Fruit fly (Drosophila melanogaster) whole organism, embryonic: ENCODE data around the gene CG31233.

Experiments
- CG10209 ChIP-seq: fragments of 200-800 bp; sonication (Bioruptor generic); optimal IDR thresholded peaks from 3 replicates; lab custom pipeline; 2017; ENCODE audit warnings: missing biosample characterization, mild to moderate bottlenecking, missing genetic modification characterization, missing genetic modification reagents
- CG11456 ChIP-seq: fragments of 200-800 bp; sonication (Bioruptor generic); IDR thresholded peaks from 3 replicates; pipeline ENCODE4 v1.3.6; 2022; ENCODE audit warnings: missing biosample characterization, missing genetic modification characterization
- CG12391 ChIP-seq: fragments of 200-800 bp; sonication (Bioruptor generic); optimal IDR thresholded peaks from 3 replicates; lab custom pipeline; 2018; ENCODE audit warnings: missing biosample characterization, mild to moderate bottlenecking, missing genetic modification characterization, moderate library complexity
- CG13775 ChIP-seq: fragments of 200-800 bp; sonication (Bioruptor generic); optimal IDR thresholded peaks from 3 replicates; lab custom pipeline; 2017; ENCODE audit warnings: missing biosample characterization, mild to moderate bottlenecking, missing genetic modification characterization
- CG1603 ChIP-seq: fragments of 200-800 bp; sonication (Bioruptor generic); optimal IDR thresholded peaks from 2 replicates; lab custom pipeline; 2019; ENCODE audit warnings: missing biosample characterization, mild to moderate bottlenecking, missing genetic modification characterization, moderate library complexity
- CG2889 ChIP-seq: fragments of 200-800 bp; sonication (Bioruptor generic); IDR thresholded peaks from 3 replicates; pipeline ENCODE4 v1.3.6; 2022; ENCODE audit warnings: missing biosample characterization, missing genetic modification characterization
- CG34224 ChIP-seq: fragments of 200-800 bp; sonication (Bioruptor generic); IDR thresholded peaks from 3 replicates; pipeline ENCODE4 v1.3.6; 2022; ENCODE audit warnings: missing biosample characterization, missing genetic modification characterization; ENCODE audit not compliant: partially characterized antibody
- CG3838 ChIP-seq: fragments of 200-800 bp; sonication (Bioruptor generic); optimal IDR thresholded peaks from 3 replicates; lab custom pipeline; 2016; ENCODE audit warnings: missing biosample characterization, missing genetic modification characterization
- CG4424 ChIP-seq: fragments of 200-800 bp; sonication (Bioruptor generic); optimal IDR thresholded peaks from 3 replicates; lab custom pipeline; 2016; ENCODE audit warnings: missing biosample characterization, missing genetic modification characterization
- CG4617 ChIP-seq: fragments of 200-800 bp; sonication (Bioruptor generic); optimal IDR thresholded peaks from 3 replicates; lab custom pipeline; 2016; ENCODE audit warnings: missing biosample characterization, missing genetic modification characterization, borderline replicate concordance
- CG4730 ChIP-seq: fragments of 200-800 bp; sonication (Bioruptor generic); IDR thresholded peaks from 2 replicates; pipeline ENCODE4 v1.3.6; 2022; ENCODE audit warnings: missing biosample characterization, missing genetic modification characterization
- CG6654 ChIP-seq: fragments of 200-800 bp; sonication (Bioruptor generic); optimal IDR thresholded peaks from 2 replicates; lab custom pipeline; 2017; ENCODE audit warnings: missing biosample characterization, mild to moderate bottlenecking, missing genetic modification characterization
- CG7372 ChIP-seq: fragments of 200-800 bp; sonication (Bioruptor generic); IDR thresholded peaks from 2 replicates; pipeline ENCODE4 v1.3.6; 2022; ENCODE audit warnings: missing biosample characterization, missing genetic modification characterization
- CG7786 ChIP-seq: fragments of 200-800 bp; sonication (Bioruptor generic); optimal IDR thresholded peaks from 2 replicates; lab custom pipeline; 2016; ENCODE audit warnings: missing biosample characterization, missing genetic modification characterization
- CG7987 ChIP-seq: fragments of 200-800 bp; sonication (Bioruptor generic); optimal IDR thresholded peaks from 2 replicates; lab custom pipeline; 2018; ENCODE audit warnings: missing biosample characterization, mild to moderate bottlenecking, missing genetic modification characterization, moderate library complexity
- CG8388 ChIP-seq: fragments of 200-800 bp; sonication (Bioruptor generic); optimal IDR thresholded peaks from 2 replicates; lab custom pipeline; 2019; ENCODE audit warnings: missing biosample characterization, mild to moderate bottlenecking, missing genetic modification characterization, moderate library complexity
- CG8944 ChIP-seq: fragments of 200-800 bp; sonication (Bioruptor generic); optimal IDR thresholded peaks from 3 replicates; lab custom pipeline; 2016; ENCODE audit warnings: missing biosample characterization, missing genetic modification characterization
- CoRest ChIP-seq: fragments of 200-800 bp; sonication (Bioruptor generic); optimal IDR thresholded peaks from 3 replicates; lab custom pipeline; 2018; ENCODE audit warnings: missing biosample characterization, mild to moderate bottlenecking, missing genetic modification characterization, moderate library complexity
- Doc3 ChIP-seq: fragments of 200-800 bp; sonication (Bioruptor generic); IDR thresholded peaks from 3 replicates; pipeline ENCODE4 v1.3.6; 2022; ENCODE audit warnings: missing biosample characterization, missing genetic modification characterization; ENCODE audit not compliant: partially characterized antibody
- E2f1 ChIP-seq: fragments of 200-800 bp; sonication (Bioruptor generic); IDR thresholded peaks from 2 replicates; pipeline ENCODE4 v1.3.6; 2022; ENCODE audit warnings: missing biosample characterization, missing genetic modification characterization
- Ets97D ChIP-seq: fragments of 200-800 bp; sonication (Bioruptor generic); optimal IDR thresholded peaks from 3 replicates; lab custom pipeline; 2016; ENCODE audit warnings: missing biosample characterization, missing genetic modification characterization
- H15 ChIP-seq: fragments of 200-800 bp; sonication (Bioruptor generic); IDR thresholded peaks from 3 replicates; pipeline ENCODE4 v1.3.6; 2022; ENCODE audit warnings: missing biosample characterization, missing genetic modification characterization
- HLH3B ChIP-seq: fragments of 200-800 bp; sonication (Bioruptor generic); IDR thresholded peaks from 2 replicates; pipeline ENCODE4 v1.3.6; 2022; ENCODE audit warnings: missing biosample characterization, missing genetic modification characterization
- HLH4C ChIP-seq: fragments of 200-800 bp; sonication (Bioruptor generic); IDR thresholded peaks from 3 replicates; pipeline ENCODE4 v1.3.6; 2022; ENCODE audit warnings: missing biosample characterization, missing genetic modification characterization; ENCODE audit not compliant: partially characterized antibody
- Hr3 ChIP-seq: fragments of 200-800 bp; sonication (Bioruptor generic); optimal IDR thresholded peaks from 3 replicates; lab custom pipeline; 2016; ENCODE audit warnings: missing biosample characterization, missing genetic modification characterization
- Hr78 ChIP-seq, 2 experiments: fragments of 200-800 bp in 1 of 2; fragments of >200 bp in 1 of 2; sonication (Bioruptor generic) in 1 of 2; optimal IDR thresholded peaks; 2 replicates each; lab custom pipeline; 2017 to 2019; ENCODE audit warnings: missing biosample characterization in 2 of 2, missing genetic modification characterization in 2 of 2, mild to moderate bottlenecking in 1 of 2, moderate library complexity in 1 of 2
- Meics ChIP-seq: fragments of 200-800 bp; sonication (Bioruptor generic); optimal IDR thresholded peaks from 2 replicates; lab custom pipeline; 2017; ENCODE audit warnings: missing biosample characterization, mild to moderate bottlenecking, missing genetic modification characterization
- NFAT ChIP-seq: fragments of 200-800 bp; sonication (Bioruptor generic); IDR thresholded peaks from 2 replicates; pipeline ENCODE4 v1.3.6; 2022; ENCODE audit warnings: missing biosample characterization, missing genetic modification characterization
- Scr ChIP-seq: fragments of 200-800 bp; sonication (Bioruptor generic); IDR thresholded peaks from 2 replicates; pipeline ENCODE4 v1.3.6; 2022; ENCODE audit warnings: missing biosample characterization, missing genetic modification characterization; ENCODE audit not compliant: partially characterized antibody
- Sin3A ChIP-seq: fragments of >200 bp; optimal IDR thresholded peaks from 2 replicates; lab custom pipeline; 2018
- Trl ChIP-seq, 3 experiments: fragments of >200 bp in 2 of 3; fragments of 200-800 bp in 1 of 3; sonication (Bioruptor generic) in 1 of 3; optimal IDR thresholded peaks; 2 replicates in 1 of 3; 3 replicates in 2 of 3; lab custom pipeline; 2016 to 2017; ENCODE audit warnings: missing biosample characterization in 1 of 3, missing genetic modification characterization in 1 of 3
- Vsx1 ChIP-seq: fragments of 200-800 bp; sonication (Bioruptor generic); optimal IDR thresholded peaks from 2 replicates; lab custom pipeline; 2017; ENCODE audit warnings: missing biosample characterization, mild to moderate bottlenecking, missing genetic modification characterization, missing genetic modification reagents
- abd-A ChIP-seq: fragments of 200-800 bp; sonication (Bioruptor generic); optimal IDR thresholded peaks from 3 replicates; lab custom pipeline; 2019; ENCODE audit warnings: missing biosample characterization, mild to moderate bottlenecking, missing genetic modification characterization, moderate library complexity
- az2 ChIP-seq: fragments of 200-800 bp; sonication (Bioruptor generic); optimal IDR thresholded peaks from 3 replicates; lab custom pipeline; 2016; ENCODE audit warnings: missing biosample characterization, missing genetic modification characterization
- caup ChIP-seq: fragments of 200-800 bp; sonication (Bioruptor generic); optimal IDR thresholded peaks from 3 replicates; lab custom pipeline; 2017; ENCODE audit warnings: missing biosample characterization, mild to moderate bottlenecking, missing genetic modification characterization, moderate library complexity; ENCODE audit not compliant: severe bottlenecking
- disco-r ChIP-seq: fragments of 200-800 bp; sonication (Bioruptor generic); optimal IDR thresholded peaks from 2 replicates; lab custom pipeline; 2016; ENCODE audit warnings: missing biosample characterization, missing genetic modification characterization
- esg ChIP-seq: fragments of 200-800 bp; sonication (Bioruptor generic); conservative IDR thresholded peaks from 2 replicates; pipeline ENCODE4 v1.3.6; 2022; ENCODE audit warnings: missing biosample characterization, missing genetic modification characterization
- fd96Cb ChIP-seq: fragments of 200-800 bp; sonication (Bioruptor generic); optimal IDR thresholded peaks from 2 replicates; lab custom pipeline; 2018; ENCODE audit warnings: missing biosample characterization, mild to moderate bottlenecking, missing genetic modification characterization, moderate library complexity
- gsb ChIP-seq: fragments of 200-800 bp; sonication (Bioruptor generic); IDR thresholded peaks from 2 replicates; pipeline ENCODE4 v1.3.6; 2022; ENCODE audit warnings: missing biosample characterization, missing genetic modification characterization
- ind ChIP-seq: fragments of 200-800 bp; sonication (Bioruptor generic); optimal IDR thresholded peaks from 3 replicates; lab custom pipeline; 2016; ENCODE audit warnings: missing biosample characterization, missing genetic modification characterization
- klu ChIP-seq: fragments of 200-800 bp; sonication (Bioruptor generic); IDR thresholded peaks from 2 replicates; pipeline ENCODE4 v1.3.6; 2022; ENCODE audit warnings: missing biosample characterization, missing genetic modification characterization
- mld ChIP-seq: fragments of 200-800 bp; sonication (Bioruptor generic); IDR thresholded peaks from 3 replicates; pipeline ENCODE4 v1.3.6; 2022; ENCODE audit warnings: missing biosample characterization, missing genetic modification characterization; ENCODE audit not compliant: partially characterized antibody
- prd ChIP-seq, 3 experiments: fragments of >200 bp in 2 of 3; fragments of 200-800 bp in 1 of 3; sonication (Bioruptor generic) in 1 of 3; optimal IDR thresholded peaks in 2 of 3; IDR thresholded peaks in 1 of 3; 2 replicates in 2 of 3; 3 replicates in 1 of 3; pipeline versions ENCODE4 v1.3.6 to Lab custom; 2017 to 2022; ENCODE audit warnings: missing biosample characterization in 1 of 3, missing genetic modification characterization in 1 of 3
- ranshi ChIP-seq: fragments of 200-800 bp; sonication (Bioruptor generic); IDR thresholded peaks from 2 replicates; pipeline ENCODE4 v1.3.6; 2022; ENCODE audit warnings: missing biosample characterization, missing genetic modification characterization
- rib ChIP-seq: fragments of 200-800 bp; sonication (Bioruptor generic); IDR thresholded peaks from 2 replicates; pipeline ENCODE4 v1.3.6; 2022; ENCODE audit warnings: missing biosample characterization, missing genetic modification characterization
- shn ChIP-seq: fragments of 200-800 bp; sonication (Bioruptor generic); optimal IDR thresholded peaks from 3 replicates; lab custom pipeline; 2016; ENCODE audit warnings: missing biosample characterization, missing genetic modification characterization
- tll ChIP-seq, 2 experiments: fragments of 200-800 bp in 1 of 2; fragments of >200 bp in 1 of 2; sonication (Bioruptor generic) in 1 of 2; optimal IDR thresholded peaks; 2 replicates each; lab custom pipeline; 2017 to 2019; ENCODE audit warnings: missing biosample characterization in 2 of 2, missing genetic modification characterization in 2 of 2, mild to moderate bottlenecking in 1 of 2, moderate library complexity in 1 of 2
- tna ChIP-seq: fragments of 200-800 bp; sonication (Bioruptor generic); IDR thresholded peaks from 2 replicates; pipeline ENCODE4 v1.3.6; 2022; ENCODE audit warnings: missing biosample characterization, missing genetic modification characterization; ENCODE audit not compliant: partially characterized antibody
- usp ChIP-seq: fragments of >200 bp; optimal IDR thresholded peaks from 2 replicates; lab custom pipeline; 2017; ENCODE audit warnings: missing biosample characterization, missing genetic modification characterization

The CG31233 gene

DNA sequence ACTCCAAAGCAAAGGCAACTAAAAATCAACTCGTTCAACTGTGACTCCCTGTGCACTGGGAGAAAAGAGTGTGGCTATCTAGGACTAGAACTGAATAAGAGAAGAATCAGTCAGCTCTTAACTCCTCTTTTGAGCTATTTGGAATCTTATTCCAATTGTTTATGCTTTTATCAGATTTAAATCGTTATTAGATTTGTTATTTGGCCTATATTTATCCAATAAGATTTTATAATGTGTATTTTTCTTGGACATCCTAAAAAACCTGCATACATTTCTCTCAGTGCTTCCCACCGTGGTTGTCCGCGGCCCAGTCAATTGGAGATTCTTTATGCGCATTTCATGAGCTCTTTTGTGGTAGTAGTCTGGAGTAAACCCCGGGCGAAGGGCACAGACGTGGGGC, 31.8 kb downstream of the CG31233 start (continued):
- TF ChIP-seq Trl (optimal IDR thresholded peaks at IDR 0.05; lab: Kevin White, UChicago) (no peak), Trl (GFP tag; optimal IDR thresholded peaks at IDR 0.05; lab: Kevin White, UChicago) (peak; percentile 68), CG1603 (tag; lab: Kevin White, UChicago) (peak; percentile 22), CG13775 (GFP tag; lab: Kevin White, UChicago) (peak; percentile 56), CG4730 (GFP tag; lab: Robert Waterston, UW) (peak; percentile 27; the same call in 1 of the 2 replicates), gsb (GFP tag; lab: Robert Waterston, UW) (peak; percentile 61), H15 (GFP tag; lab: Robert Waterston, UW) (peak; percentile 55; the same call in 2 of the 3 replicates), E2f1 (GFP tag; lab: Robert Waterston, UW) (peak; percentile 70), CG7987 (GFP tag; lab: Kevin White, UChicago) (no peak), az2 (GFP tag; lab: Kevin White, UChicago) (peak; percentile 63), Ets97D (peak; percentile 14), prd (optimal IDR thresholded peaks at IDR 0.05; lab: Kevin White, UChicago) (no peak), prd (GFP tag; IDR thresholded peaks at IDR 0.05; lab: Robert Waterston, UW) (peak; percentile 79), Meics (GFP tag; lab: Kevin White, UChicago) (peak; percentile 72), CG2889 (GFP tag; lab: Robert Waterston, UW) (0 out of 3 replicates have a peak, but pooled peaks have one; percentile 53), shn (GFP tag; lab: Kevin White, UChicago) (peak; percentile 46), mld (GFP tag; lab: Robert Waterston, UW) (no peak), tna (GFP tag; lab: Robert Waterston, UW) (no peak), caup (peak; percentile 35), esg (GFP tag; lab: Robert Waterston, UW) (peak; percentile 74), ind (GFP tag; lab: Kevin White, UChicago) (peak; percentile 72), CG11456 (peak; percentile 66; the same call in 2 of the 3 replicates), disco-r (no peak), HLH3B (peak; percentile 57), CG8944 (GFP tag; lab: Kevin White, UChicago) (peak; percentile 24), Sin3A (no peak), CG8388 (no peak), Hr3 (GFP tag; lab: Kevin White, UChicago) (peak; percentile 55), CoRest (tag; lab: Kevin White, UChicago) (peak; percentile 76), Scr (no peak), CG6654 (peak; percentile 37), NFAT (GFP tag; lab: Robert Waterston, UW) (no peak), ranshi (no peak), CG4617 (no peak), CG7786 (peak; percentile 60), abd-A (tag; lab: Kevin White, UChicago) (no peak), tll (GFP tag; optimal IDR thresholded peaks at IDR 0.05; lab: Kevin White, UChicago) (no peak), usp (GFP tag; lab: Kevin White, UChicago) (no peak), Vsx1 (GFP tag; lab: Kevin White, UChicago) (no peak), Doc3 (no peak), rib (no peak), CG10209 (GFP tag; lab: Kevin White, UChicago) (peak; percentile 69), Hr78 (GFP tag; optimal IDR thresholded peaks at IDR 0.05; lab: Kevin White, UChicago) (no peak), CG34224 (GFP tag; lab: Robert Waterston, UW) (no peak), fd96Cb (tag; lab: Kevin White, UChicago) (peak; percentile 59), CG12391 (tag; lab: Kevin White, UChicago) (peak; percentile 73), CG7372 (GFP tag; lab: Robert Waterston, UW) (peak; percentile 50), CG4424 (GFP tag; lab: Kevin White, UChicago) (peak; percentile 65), klu (GFP tag; lab: Robert Waterston, UW) (peak; percentile 53; the same call in 1 of the 2 replicates), HLH4C (GFP tag; lab: Robert Waterston, UW) (no peak), CG3838 (GFP tag; lab: Kevin White, UChicago) (no peak)
